Worm (Caenorhabditis elegans) whole organism, L3 larva: ENCODE measurements around the gene lin-23.

ENCODE experiments used
- R02D3.7 ChIP-seq: fragments of 150-350 bp; optimal IDR thresholded peaks from 2 replicates; lab custom pipeline; 2014; ENCODE audit warnings: missing biosample characterization, missing genetic modification characterization
- ZK546.5 ChIP-seq: sonication (generic microtip); optimal IDR thresholded peaks from 2 replicates; lab custom pipeline; 2017; ENCODE audit warnings: missing biosample characterization, missing genetic modification characterization
- aly-2 ChIP-seq: fragments of 150-350 bp; optimal IDR thresholded peaks from 2 replicates; lab custom pipeline; 2014; ENCODE audit warnings: missing biosample characterization, missing genetic modification characterization
- ama-1 ChIP-seq: fragments of 150-350 bp; optimal IDR thresholded peaks from 2 replicates; lab custom pipeline; 2018
- ceh-16 ChIP-seq: sonication (generic microtip); optimal IDR thresholded peaks from 2 replicates; lab custom pipeline; 2017; ENCODE audit warnings: missing biosample characterization, missing genetic modification characterization
- ceh-28 ChIP-seq: fragments of 150-350 bp; optimal IDR thresholded peaks from 2 replicates; lab custom pipeline; 2014; ENCODE audit warnings: missing biosample characterization, missing genetic modification reagents, missing genetic modification characterization
- ceh-82 ChIP-seq: fragments of 150-350 bp; optimal IDR thresholded peaks from 2 replicates; lab custom pipeline; 2014; ENCODE audit warnings: missing biosample characterization, missing genetic modification characterization
- ceh-9 ChIP-seq: sonication (generic microtip); optimal IDR thresholded peaks from 2 replicates; lab custom pipeline; 2018; ENCODE audit warnings: missing biosample characterization, missing genetic modification characterization
- egl-27 ChIP-seq: sonication (generic microtip); optimal IDR thresholded peaks from 4 replicates; lab custom pipeline; 2017; ENCODE audit warnings: missing biosample characterization, missing genetic modification reagents, missing genetic modification characterization
- egl-5 ChIP-seq: fragments of 150-350 bp; optimal IDR thresholded peaks from 2 replicates; lab custom pipeline; 2017; ENCODE audit warnings: missing biosample characterization, missing genetic modification reagents, missing genetic modification characterization, inconsistent platforms
- elt-1 ChIP-seq: fragments of 150-350 bp; optimal IDR thresholded peaks from 2 replicates; lab custom pipeline; 2014; ENCODE audit warnings: missing biosample characterization, missing genetic modification characterization
- elt-2 ChIP-seq: sonication (generic microtip); optimal IDR thresholded peaks from 2 replicates; lab custom pipeline; 2016; ENCODE audit warnings: missing genetic modification reagents, mild to moderate bottlenecking, missing genetic modification characterization, missing compliant biosample characterization
- fkh-10 ChIP-seq: sonication (generic microtip); optimal IDR thresholded peaks from 2 replicates; lab custom pipeline; 2017; ENCODE audit warnings: missing biosample characterization, missing genetic modification reagents, missing genetic modification characterization
- hmg-11 ChIP-seq: sonication (generic microtip); optimal IDR thresholded peaks from 2 replicates; lab custom pipeline; 2016; ENCODE audit warnings: missing genetic modification characterization, missing compliant biosample characterization
- lin-15B ChIP-seq: fragments of 150-350 bp; optimal IDR thresholded peaks from 2 replicates; lab custom pipeline; 2014; ENCODE audit warnings: missing biosample characterization, missing genetic modification characterization
- lin-39 ChIP-seq: fragments of 150-350 bp; optimal IDR thresholded peaks from 2 replicates; lab custom pipeline; 2018; ENCODE audit warnings: missing biosample characterization, missing genetic modification reagents, missing genetic modification characterization
- lsy-12 ChIP-seq: sonication (generic microtip); optimal IDR thresholded peaks from 2 replicates; lab custom pipeline; 2016; ENCODE audit warnings: mild to moderate bottlenecking, missing genetic modification characterization, missing compliant biosample characterization
- mml-1 ChIP-seq: fragments of 150-350 bp; sonication (generic microtip); optimal IDR thresholded peaks from 3 replicates; lab custom pipeline; 2014; ENCODE audit warnings: missing biosample characterization, missing genetic modification characterization
- nfya-1 ChIP-seq: sonication (generic microtip); optimal IDR thresholded peaks from 2 replicates; lab custom pipeline; 2017; ENCODE audit warnings: missing genetic modification characterization, mild to moderate bottlenecking, missing compliant biosample characterization, antibody characterized with exemption, moderate library complexity; ENCODE audit not compliant: insufficient read depth
- nhr-11 ChIP-seq: fragments of 150-350 bp; optimal IDR thresholded peaks from 2 replicates; lab custom pipeline; 2014; ENCODE audit warnings: missing biosample characterization, missing genetic modification characterization
- nhr-12 ChIP-seq: fragments of 150-350 bp; optimal IDR thresholded peaks from 2 replicates; lab custom pipeline; 2014; ENCODE audit warnings: missing biosample characterization, missing genetic modification characterization
- nhr-23 ChIP-seq: fragments of 150-350 bp; optimal IDR thresholded peaks from 2 replicates; lab custom pipeline; 2014; ENCODE audit warnings: missing biosample characterization, missing genetic modification reagents, missing genetic modification characterization
- nhr-25 ChIP-seq: sonication (generic microtip); optimal IDR thresholded peaks from 2 replicates; lab custom pipeline; 2017; ENCODE audit warnings: missing biosample characterization, missing genetic modification characterization
- nhr-43 ChIP-seq: sonication (generic microtip); optimal IDR thresholded peaks from 2 replicates; lab custom pipeline; 2016; ENCODE audit warnings: mild to moderate bottlenecking, missing genetic modification characterization, missing compliant biosample characterization; ENCODE audit not compliant: poor library complexity, severe bottlenecking
- nhr-76 ChIP-seq: fragments of 150-350 bp; sonication (generic microtip); optimal IDR thresholded peaks from 5 replicates; lab custom pipeline; 2014; ENCODE audit warnings: missing biosample characterization, missing genetic modification characterization
- nhr-77 ChIP-seq: fragments of 150-350 bp; optimal IDR thresholded peaks from 2 replicates; lab custom pipeline; 2014; ENCODE audit warnings: missing biosample characterization, missing genetic modification characterization
- pha-4 ChIP-seq: fragments of 150-350 bp; optimal IDR thresholded peaks from 2 replicates; lab custom pipeline; 2014; ENCODE audit warnings: missing biosample characterization, missing genetic modification reagents, missing genetic modification characterization
- pqm-1 ChIP-seq: fragments of 150-350 bp; optimal IDR thresholded peaks from 2 replicates; lab custom pipeline; 2017; ENCODE audit warnings: missing biosample characterization, missing genetic modification characterization, inconsistent platforms
- sea-2 ChIP-seq: fragments of 150-350 bp; sonication (generic microtip); optimal IDR thresholded peaks from 4 replicates; lab custom pipeline; 2014; ENCODE audit warnings: missing biosample characterization, missing genetic modification reagents, missing genetic modification characterization
- skn-1 ChIP-seq: fragments of 150-350 bp; optimal IDR thresholded peaks from 2 replicates; lab custom pipeline; 2014; ENCODE audit warnings: missing biosample characterization, missing genetic modification characterization
- snpc-4 ChIP-seq: fragments of 150-350 bp; optimal IDR thresholded peaks from 2 replicates; lab custom pipeline; 2014; ENCODE audit warnings: missing biosample characterization, missing genetic modification characterization
- tbx-2 ChIP-seq: sonication (generic microtip); optimal IDR thresholded peaks from 2 replicates; lab custom pipeline; 2016; ENCODE audit warnings: mild to moderate bottlenecking, missing genetic modification characterization, missing compliant biosample characterization
- unc-39 ChIP-seq: sonication (generic microtip); optimal IDR thresholded peaks from 4 replicates; lab custom pipeline; 2017; ENCODE audit warnings: missing biosample characterization, missing genetic modification characterization
- ztf-4 ChIP-seq: fragments of 150-350 bp; optimal IDR thresholded peaks from 2 replicates; lab custom pipeline; 2014; ENCODE audit warnings: missing biosample characterization, missing genetic modification characterization

The lin-23 gene

DNA sequence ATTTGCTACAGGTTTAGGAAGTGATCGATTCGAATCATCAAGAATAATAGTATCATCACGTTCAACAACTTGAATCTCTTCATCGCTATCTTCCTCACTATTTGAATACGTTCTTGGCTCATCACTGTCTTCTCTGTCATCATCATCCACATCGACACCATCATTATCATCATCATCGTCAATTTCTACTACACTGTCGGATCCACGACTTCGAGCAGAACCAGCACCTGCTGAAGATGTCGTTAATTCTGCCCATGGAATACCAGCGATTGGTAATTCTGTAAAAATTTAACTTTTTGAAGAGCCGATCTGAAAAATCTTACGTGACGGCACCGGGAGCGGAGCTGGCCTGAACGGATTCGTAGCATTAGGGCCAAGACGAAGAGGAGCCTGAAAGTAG, 21.1 kb upstream of the lin-23 start:
- no peak for TF ChIP-seq egl-27 (tag; lab: Kevin White, UChicago)
- TF ChIP-seq ceh-16 (tag; lab: Kevin White, UChicago): no peak
- TF ChIP-seq ama-1 (lab: Kevin White, UChicago): no peak
- TF ChIP-seq lin-15B (tag; lab: Kevin White, UChicago): no peak
- TF ChIP-seq ceh-9 (tag; lab: Kevin White, UChicago): no peak
- TF ChIP-seq nhr-76 (tag; lab: Kevin White, UChicago): no peak
- TF ChIP-seq ztf-4 (tag; lab: Kevin White, UChicago): no peak
- no peak for TF ChIP-seq nhr-11 (tag; lab: Kevin White, UChicago)
- TF ChIP-seq, all 47 proteins: peak for 0

DNA sequence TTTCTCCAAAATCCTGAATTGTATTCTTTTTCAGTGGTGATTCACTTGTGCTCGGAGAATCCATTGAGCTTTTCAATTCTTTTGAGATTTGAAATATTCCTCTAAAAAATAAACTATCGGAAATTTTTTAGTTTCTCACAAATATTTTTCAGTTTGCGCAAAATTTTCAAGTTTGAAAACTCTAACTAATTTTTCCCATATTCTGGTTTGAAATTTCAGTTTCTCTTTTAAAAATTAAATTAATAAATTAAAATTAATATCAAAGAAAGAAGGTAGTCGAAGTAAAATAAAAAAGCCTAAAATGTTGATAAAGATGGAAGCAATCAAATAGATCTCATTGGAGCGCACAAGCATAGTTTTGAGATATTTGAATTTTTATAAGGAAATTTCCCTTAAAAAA, 19.2 kb upstream of the lin-23 start, which contains the start of gene C32D5.10:
C32D5.10 (minus strand) TSS at position 101 of the 400 bp plus-strand sequence.
- TF ChIP-seq fkh-10 (GFP tag; lab: Kevin White, UChicago) (no peak), nhr-23 (tag; lab: Kevin White, UChicago) (peak; percentile 13)

DNA sequence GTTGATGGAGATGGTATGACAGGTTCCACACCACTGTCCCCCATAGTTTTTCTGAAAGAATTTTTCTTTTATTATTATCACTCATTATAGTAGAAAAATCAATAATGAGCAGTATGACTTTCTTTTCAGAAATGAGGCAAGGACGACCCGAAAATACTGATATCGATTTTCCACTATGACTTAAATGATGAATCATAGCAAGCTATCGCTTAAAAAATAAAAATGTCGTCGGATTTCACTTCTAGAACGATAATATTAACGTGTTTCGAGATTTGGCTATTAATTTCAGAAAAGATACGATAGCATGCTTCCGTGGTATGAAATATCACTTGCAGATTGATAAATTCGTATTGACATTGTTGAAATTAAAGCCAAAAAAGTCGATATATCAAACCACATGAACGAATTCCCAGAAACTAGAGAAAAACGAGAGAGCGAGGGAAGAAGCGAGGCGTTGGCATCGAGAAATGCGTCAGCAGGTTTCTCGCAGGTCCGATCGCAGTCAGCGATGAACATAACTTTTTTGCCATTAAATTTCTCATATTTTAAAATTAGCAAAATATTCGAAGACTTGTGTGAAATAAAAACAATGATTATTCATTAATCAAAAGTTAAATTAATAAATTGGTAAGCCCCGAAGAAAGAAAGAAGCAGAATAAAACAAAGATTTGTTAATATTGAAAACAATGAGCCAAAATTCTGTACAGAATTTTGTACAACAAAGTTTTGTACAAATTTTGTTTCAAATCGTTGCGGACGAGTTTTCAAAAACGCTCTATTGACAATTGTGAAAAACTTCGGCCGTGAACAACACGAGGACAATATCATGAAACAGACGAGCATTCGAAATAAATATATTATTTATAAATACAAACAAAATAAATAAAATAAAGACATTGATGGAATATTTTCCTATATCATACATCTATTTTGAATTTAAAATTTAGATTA, 15.4 kb upstream of the lin-23 start, which contains the start of gene C32D5.11:
C32D5.11 (minus strand) TSS at position 51 of the 951 bp plus-strand sequence.
- TF ChIP-seq nhr-43 (tag; lab: Kevin White, UChicago): peak; percentile 36
- TF ChIP-seq pha-4 (tag; lab: Kevin White, UChicago): peak; percentile 72
- no peak for TF ChIP-seq nhr-12
- no peak for TF ChIP-seq ama-1 (lab: Kevin White, UChicago)
- TF ChIP-seq ceh-28 (tag; lab: Kevin White, UChicago): peak; percentile 11
- no peak for TF ChIP-seq aly-2
- peak; percentile 24 for TF ChIP-seq nhr-11 (tag; lab: Kevin White, UChicago)
- peak; percentile 35 for TF ChIP-seq elt-2 (tag; lab: Kevin White, UChicago)
- peak; percentile 79 for TF ChIP-seq nhr-23 (tag; lab: Kevin White, UChicago)
- peak; percentile 43 for TF ChIP-seq hmg-11 (tag; lab: Kevin White, UChicago)
- peak; percentile 84 for TF ChIP-seq lin-39 (tag; lab: Kevin White, UChicago)
- no peak for TF ChIP-seq R02D3.7
- TF ChIP-seq nhr-25 (tag; lab: Kevin White, UChicago): peak; percentile 50
- TF ChIP-seq ztf-4 (tag; lab: Kevin White, UChicago): no peak
- peak; percentile 27 for TF ChIP-seq tbx-2 (tag; lab: Kevin White, UChicago)
- TF ChIP-seq skn-1 (tag; lab: Kevin White, UChicago): peak; percentile 35
- TF ChIP-seq lin-15B (tag; lab: Kevin White, UChicago): peak; percentile 78
- TF ChIP-seq lsy-12 (tag; lab: Kevin White, UChicago): peak; percentile 74
- peak; percentile 65 for TF ChIP-seq pqm-1 (tag; lab: Kevin White, UChicago)
- no peak for TF ChIP-seq egl-5 (tag; lab: Kevin White, UChicago)
- no peak for TF ChIP-seq fkh-10 (GFP tag; lab: Kevin White, UChicago)
- TF ChIP-seq nfya-1 (tag; lab: Kevin White, UChicago): peak; percentile 78
- TF ChIP-seq sea-2: no peak
- peak; percentile 49 for TF ChIP-seq elt-1 (tag; lab: Kevin White, UChicago)
- no peak for TF ChIP-seq nhr-77 (tag; lab: Kevin White, UChicago)
- TF ChIP-seq mml-1 (tag; lab: Kevin White, UChicago): no peak
- TF ChIP-seq snpc-4: peak; percentile 88

DNA sequence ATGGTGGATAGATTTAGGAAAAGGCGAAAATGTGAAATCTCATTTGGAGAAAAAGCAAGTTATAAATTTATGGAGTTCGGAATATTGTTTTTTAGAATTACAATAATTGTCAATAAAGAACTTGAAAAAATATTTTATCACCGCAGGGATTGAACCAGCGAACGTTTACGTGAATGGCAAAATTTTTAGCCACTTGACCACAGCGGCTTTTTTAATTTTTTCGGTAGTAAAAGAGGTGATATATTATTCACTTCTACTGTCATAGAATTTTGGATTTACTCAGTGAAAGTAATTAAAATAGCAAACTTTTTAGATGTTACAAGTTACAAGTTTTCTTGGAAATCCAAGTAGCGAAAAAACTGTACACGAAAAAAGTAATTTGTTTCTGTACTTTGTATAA, 12.9 kb upstream of the lin-23 start:
- TF ChIP-seq ZK546.5 (tag; lab: Kevin White, UChicago) (no peak), unc-39 (tag; lab: Kevin White, UChicago) (no peak), aly-2 (no peak), ceh-82 (tag; lab: Kevin White, UChicago) (no peak)
- TF ChIP-seq, all 47 proteins: peak for 0
